Fruit fly (Drosophila melanogaster) whole organism, wandering third instar larva: ENCODE data around the gene orb.

Experiments used
- Abd-B ChIP-seq: fragments of >200 bp; optimal IDR thresholded peaks from 2 replicates; lab custom pipeline; 2017; ENCODE audit warnings: missing biosample characterization, missing genetic modification characterization
- CG32264 ChIP-seq: fragments of 200-800 bp; sonication (Bioruptor generic); optimal IDR thresholded peaks from 2 replicates; lab custom pipeline; 2016; ENCODE audit warnings: missing biosample characterization, missing genetic modification characterization
- Hnf4 ChIP-seq: fragments of 200-800 bp; sonication (Bioruptor generic); optimal IDR thresholded peaks from 2 replicates; lab custom pipeline; 2016; ENCODE audit warnings: missing biosample characterization, mild to moderate bottlenecking, missing genetic modification characterization
- Hr83 ChIP-seq: fragments of 200-300 bp; sonication (Bioruptor generic); optimal IDR thresholded peaks from 2 replicates; lab custom pipeline; 2016; ENCODE audit warnings: missing biosample characterization, mild to moderate bottlenecking, missing genetic modification characterization, moderate library complexity; ENCODE audit not compliant: poor library complexity, severe bottlenecking
- Myc ChIP-seq: fragments of >200 bp; optimal IDR thresholded peaks from 2 replicates; lab custom pipeline; 2017
- Vsx2 ChIP-seq: fragments of 200-300, 225-300 bp; sonication (Bioruptor generic); optimal IDR thresholded peaks from 2 replicates; lab custom pipeline; 2018; ENCODE audit warnings: missing biosample characterization, missing genetic modification characterization; ENCODE audit not compliant: partially characterized antibody
- h ChIP-seq: fragments of 200-800 bp; sonication (Bioruptor generic); optimal IDR thresholded peaks from 3 replicates; lab custom pipeline; 2016; ENCODE audit warnings: missing biosample characterization, mild to moderate bottlenecking, missing genetic modification characterization
- psq ChIP-seq: fragments of 200-800 bp; sonication (Bioruptor generic); optimal IDR thresholded peaks from 3 replicates; lab custom pipeline; 2017; ENCODE audit warnings: missing biosample characterization, mild to moderate bottlenecking, missing genetic modification characterization, moderate library complexity
- rgr ChIP-seq: fragments of 200-800 bp; sonication (Bioruptor generic); optimal IDR thresholded peaks from 3 replicates; lab custom pipeline; 2016; ENCODE audit warnings: missing biosample characterization, mild to moderate bottlenecking, missing genetic modification characterization
- sv ChIP-seq: fragments of 200-800 bp; sonication (Bioruptor generic); optimal IDR thresholded peaks from 3 replicates; lab custom pipeline; 2016; ENCODE audit warnings: missing biosample characterization, missing genetic modification characterization
- usp ChIP-seq: fragments of >200 bp; optimal IDR thresholded peaks from 2 replicates; lab custom pipeline; 2017; ENCODE audit warnings: missing biosample characterization, missing genetic modification characterization

DNA sequence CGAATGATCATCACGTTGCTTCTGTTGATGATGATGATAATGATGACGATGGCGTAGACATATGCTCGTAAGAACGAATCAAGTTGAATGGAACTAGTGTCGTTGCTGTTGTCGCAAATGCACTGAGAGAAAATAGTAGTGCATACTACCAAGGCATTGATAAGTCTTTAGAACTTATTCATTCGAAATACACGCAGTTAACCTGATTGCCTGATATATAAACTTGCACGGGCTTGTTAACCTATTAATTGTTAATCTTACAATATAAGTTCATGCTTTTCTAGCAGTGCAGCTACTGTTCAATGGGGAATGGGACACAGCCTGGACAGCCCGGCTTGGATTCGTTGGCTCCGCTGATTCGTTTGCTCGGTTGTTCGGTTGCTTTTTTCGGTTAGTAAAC lies 45.6 kb upstream of the orb start:
- peak; percentile 33 for TF ChIP-seq psq (GFP tag; lab: Kevin White, UChicago)
- TF ChIP-seq rgr (GFP tag; lab: Kevin White, UChicago): peak; percentile 60
- no peak for TF ChIP-seq Abd-B (GFP tag; lab: Kevin White, UChicago)
- TF ChIP-seq h (GFP tag; lab: Kevin White, UChicago): peak; percentile 65
- peak; percentile 87 for TF ChIP-seq sv (GFP tag; lab: Kevin White, UChicago)
- no peak for TF ChIP-seq Vsx2 (GFP tag; lab: Kevin White, UChicago)
- peak; percentile 36 for TF ChIP-seq Hnf4 (GFP tag; lab: Kevin White, UChicago)
- TF ChIP-seq usp (GFP tag; lab: Kevin White, UChicago): no peak
- TF ChIP-seq Myc (lab: Kevin White, UChicago): no peak
- no peak for TF ChIP-seq CG32264 (GFP tag; lab: Kevin White, UChicago)
- no peak for TF ChIP-seq Hr83 (GFP tag; lab: Kevin White, UChicago)
